Fruit fly (Drosophila melanogaster) whole organism, embryonic: Measurements from ENCODE around the gene Vps53.
A peak's percentile ranks its signal among the peaks of the same experiment; 100 is the strongest.

Experiments
- C15 ChIP-seq: fragments of 200-800 bp; sonication (Bioruptor generic); IDR thresholded peaks from 3 replicates; pipeline ENCODE4 v1.3.6; 2022; ENCODE audit warnings: missing biosample characterization, missing genetic modification characterization
- CG10274 ChIP-seq: fragments of 200-800 bp; sonication (Bioruptor generic); optimal IDR thresholded peaks from 3 replicates; lab custom pipeline; 2017; ENCODE audit warnings: missing biosample characterization, mild to moderate bottlenecking, missing genetic modification characterization
- CG10543 ChIP-seq: fragments of 200-800 bp; sonication (Bioruptor generic); optimal IDR thresholded peaks from 3 replicates; lab custom pipeline; 2017; ENCODE audit warnings: missing biosample characterization, mild to moderate bottlenecking, missing genetic modification characterization, moderate library complexity
- CG11398 ChIP-seq: fragments of 200-800 bp; sonication (Bioruptor generic); optimal IDR thresholded peaks from 2 replicates; lab custom pipeline; 2016; ENCODE audit warnings: missing biosample characterization, missing genetic modification characterization
- CG11695 ChIP-seq: fragments of 200-800 bp; sonication (Bioruptor generic); IDR thresholded peaks from 3 replicates; pipeline ENCODE4 v1.3.6; 2022; ENCODE audit warnings: missing biosample characterization, missing genetic modification characterization
- CG1233 ChIP-seq: fragments of 200-800 bp; sonication (Bioruptor generic); optimal IDR thresholded peaks from 4 replicates; lab custom pipeline; 2018; ENCODE audit warnings: missing biosample characterization, mild to moderate bottlenecking, missing genetic modification characterization
- CG18476 ChIP-seq: fragments of 200-800 bp; sonication (Bioruptor generic); optimal IDR thresholded peaks from 2 replicates; lab custom pipeline; 2016; ENCODE audit warnings: missing biosample characterization, mild to moderate bottlenecking, missing genetic modification characterization
- CG2678 ChIP-seq: fragments of 200-800 bp; sonication (Bioruptor generic); optimal IDR thresholded peaks from 3 replicates; lab custom pipeline; 2019; ENCODE audit warnings: missing biosample characterization, mild to moderate bottlenecking, missing genetic modification characterization, moderate library complexity
- CG2875 ChIP-seq: fragments of 200-800 bp; sonication (Bioruptor generic); optimal IDR thresholded peaks from 2 replicates; lab custom pipeline; 2017; ENCODE audit warnings: missing biosample characterization, mild to moderate bottlenecking, missing genetic modification characterization, missing genetic modification reagents
- CG3163 ChIP-seq: fragments of 200-800 bp; sonication (Bioruptor generic); optimal IDR thresholded peaks from 3 replicates; lab custom pipeline; 2016; ENCODE audit warnings: missing biosample characterization, missing genetic modification characterization
- CG32532 ChIP-seq: fragments of 200-800 bp; sonication (Bioruptor generic); IDR thresholded peaks from 2 replicates; pipeline ENCODE4 v1.3.6; 2022; ENCODE audit warnings: missing biosample characterization, missing genetic modification characterization
- CG4360 ChIP-seq: fragments of 200-800 bp; sonication (Bioruptor generic); IDR thresholded peaks from 2 replicates; pipeline ENCODE4 v1.3.6; 2022; ENCODE audit warnings: missing biosample characterization, missing genetic modification characterization
- CG4820 ChIP-seq: fragments of 200-800 bp; sonication (Bioruptor generic); optimal IDR thresholded peaks from 3 replicates; lab custom pipeline; 2016; ENCODE audit warnings: missing biosample characterization, missing genetic modification characterization
- CG8089 ChIP-seq: fragments of 200-800 bp; sonication (Bioruptor generic); optimal IDR thresholded peaks from 3 replicates; lab custom pipeline; 2016; ENCODE audit warnings: missing biosample characterization, missing genetic modification characterization
- CG8290 ChIP-seq, 3 experiments: fragments of 200-800 bp; sonication (Bioruptor generic); optimal IDR thresholded peaks; 2 replicates each; lab custom pipeline; 2016 to 2019; ENCODE audit warnings: missing biosample characterization in 3 of 3, missing genetic modification characterization in 3 of 3, mild to moderate bottlenecking in 2 of 3, moderate library complexity in 1 of 3
- CHES-1-like ChIP-seq: fragments of 200-800 bp; sonication (Bioruptor generic); optimal IDR thresholded peaks from 2 replicates; lab custom pipeline; 2016; ENCODE audit warnings: missing biosample characterization, missing genetic modification characterization
- D ChIP-seq, 2 experiments: fragments of 200-800 bp in 1 of 2; fragments of >200 bp in 1 of 2; sonication (Bioruptor generic) in 1 of 2; optimal IDR thresholded peaks; 2 replicates in 1 of 2; 3 replicates in 1 of 2; lab custom pipeline; 2017; ENCODE audit warnings: mild to moderate bottlenecking in 1 of 2, missing biosample characterization in 1 of 2, missing genetic modification characterization in 1 of 2, missing genetic modification reagents in 1 of 2
- Dek ChIP-seq: fragments of 200-800 bp; sonication (Bioruptor generic); optimal IDR thresholded peaks from 3 replicates; lab custom pipeline; 2019; ENCODE audit warnings: missing biosample characterization, mild to moderate bottlenecking, missing genetic modification characterization, moderate library complexity
- Dll ChIP-seq: fragments of 200-800 bp; sonication (Bioruptor generic); IDR thresholded peaks from 4 replicates; pipeline ENCODE4 v1.3.6; 2022; ENCODE audit warnings: missing biosample characterization, missing genetic modification characterization; ENCODE audit not compliant: partially characterized antibody
- Eip74EF ChIP-seq, 2 experiments: fragments of 200-800 bp in 1 of 2; fragments of >200 bp in 1 of 2; sonication (Bioruptor generic) in 1 of 2; optimal IDR thresholded peaks; 2 replicates each; lab custom pipeline; 2017 to 2019; ENCODE audit warnings: missing biosample characterization in 2 of 2, missing genetic modification characterization in 2 of 2, mild to moderate bottlenecking in 1 of 2, moderate library complexity in 1 of 2
- Gug ChIP-seq: fragments of 200-800 bp; sonication (Bioruptor generic); IDR thresholded peaks from 4 replicates; pipeline ENCODE4 v1.3.6; 2022; ENCODE audit warnings: missing biosample characterization, missing genetic modification characterization
- Lhr ChIP-seq: fragments of 200-800 bp; sonication (Bioruptor generic); optimal IDR thresholded peaks from 3 replicates; lab custom pipeline; 2017; ENCODE audit warnings: mild to moderate bottlenecking, missing biosample characterization, missing genetic modification reagents, missing genetic modification characterization
- Lim3 ChIP-seq: fragments of 200-800 bp; sonication (Bioruptor generic); IDR thresholded peaks from 2 replicates; pipeline ENCODE4 v1.3.6; 2022; ENCODE audit warnings: missing biosample characterization, missing genetic modification characterization
- MESR4 ChIP-seq: fragments of 200-800 bp; sonication (Bioruptor generic); optimal IDR thresholded peaks from 2 replicates; lab custom pipeline; 2018; ENCODE audit warnings: missing biosample characterization, mild to moderate bottlenecking, missing genetic modification characterization, moderate library complexity
- MTF-1 ChIP-seq: fragments of 200-800 bp; sonication (Bioruptor generic); optimal IDR thresholded peaks from 2 replicates; lab custom pipeline; 2018; ENCODE audit warnings: missing biosample characterization, mild to moderate bottlenecking, missing genetic modification characterization, borderline replicate concordance
- Mrtf ChIP-seq: fragments of 200-800 bp; sonication (Bioruptor generic); IDR thresholded peaks from 3 replicates; pipeline ENCODE4 v1.3.6; 2022; ENCODE audit warnings: missing biosample characterization, missing genetic modification characterization
- Ptx1 ChIP-seq: fragments of 200-800 bp; sonication (Bioruptor generic); IDR thresholded peaks from 2 replicates; pipeline ENCODE4 v1.3.6; 2022; ENCODE audit warnings: missing biosample characterization, missing genetic modification characterization
- Spps ChIP-seq: fragments of 200-800 bp; sonication (Bioruptor generic); optimal IDR thresholded peaks from 2 replicates; lab custom pipeline; 2018; ENCODE audit warnings: missing biosample characterization, mild to moderate bottlenecking, missing genetic modification characterization
- Ssrp ChIP-seq: fragments of 200-800 bp; sonication (Bioruptor generic); optimal IDR thresholded peaks from 2 replicates; lab custom pipeline; 2018; ENCODE audit warnings: missing biosample characterization, mild to moderate bottlenecking, missing genetic modification characterization, moderate library complexity
- btn ChIP-seq: fragments of 200-800 bp; sonication (Bioruptor generic); optimal IDR thresholded peaks from 2 replicates; lab custom pipeline; 2016; ENCODE audit warnings: missing biosample characterization, missing genetic modification characterization
- dysf ChIP-seq: fragments of 200-800 bp; sonication (Bioruptor generic); IDR thresholded peaks from 3 replicates; pipeline ENCODE4 v1.3.6; 2022; ENCODE audit warnings: missing biosample characterization, missing genetic modification characterization
- ems ChIP-seq: fragments of 200-800 bp; sonication (Bioruptor generic); optimal IDR thresholded peaks from 3 replicates; lab custom pipeline; 2016; ENCODE audit warnings: missing biosample characterization, missing genetic modification characterization
- exex ChIP-seq: fragments of 200-800 bp; sonication (Bioruptor generic); optimal IDR thresholded peaks from 4 replicates; lab custom pipeline; 2018; ENCODE audit warnings: missing biosample characterization, mild to moderate bottlenecking, missing genetic modification characterization, moderate library complexity
- fd102C ChIP-seq: fragments of 200-800 bp; sonication (Bioruptor generic); optimal IDR thresholded peaks from 2 replicates; lab custom pipeline; 2018; ENCODE audit warnings: missing biosample characterization, mild to moderate bottlenecking, missing genetic modification characterization, moderate library complexity
- fru ChIP-seq: fragments of >200 bp; optimal IDR thresholded peaks from 2 replicates; lab custom pipeline; 2017
- gsb ChIP-seq: fragments of 200-800 bp; sonication (Bioruptor generic); IDR thresholded peaks from 2 replicates; pipeline ENCODE4 v1.3.6; 2022; ENCODE audit warnings: missing biosample characterization, missing genetic modification characterization
- knrl ChIP-seq: fragments of 200-800 bp; sonication (Bioruptor generic); IDR thresholded peaks from 3 replicates; pipeline ENCODE4 v1.3.6; 2022; ENCODE audit warnings: missing biosample characterization, missing genetic modification characterization; ENCODE audit not compliant: partially characterized antibody
- lola ChIP-seq, 3 experiments: fragments of >200 bp in 2 of 3; fragments of 200-800 bp in 1 of 3; sonication (Bioruptor generic) in 1 of 3; optimal IDR thresholded peaks; 2 replicates each; lab custom pipeline; 2017 to 2019; ENCODE audit warnings: missing biosample characterization in 3 of 3, missing genetic modification characterization in 3 of 3, mild to moderate bottlenecking in 1 of 3, moderate library complexity in 1 of 3
- mam ChIP-seq: fragments of 200-800 bp; sonication (Bioruptor generic); optimal IDR thresholded peaks from 3 replicates; lab custom pipeline; 2016; ENCODE audit warnings: missing biosample characterization, missing genetic modification characterization
- mirr ChIP-seq: fragments of 200-800 bp; sonication (Bioruptor generic); optimal IDR thresholded peaks from 3 replicates; lab custom pipeline; 2018; ENCODE audit warnings: missing biosample characterization, mild to moderate bottlenecking, missing genetic modification characterization
- odd ChIP-seq: fragments of 200-800 bp; sonication (Bioruptor generic); optimal IDR thresholded peaks from 2 replicates; lab custom pipeline; 2017; ENCODE audit warnings: missing biosample characterization, mild to moderate bottlenecking, missing genetic modification characterization
- phol ChIP-seq: fragments of 200-800 bp; sonication (Bioruptor generic); optimal IDR thresholded peaks from 3 replicates; lab custom pipeline; 2018; ENCODE audit warnings: missing biosample characterization, mild to moderate bottlenecking, missing genetic modification characterization, moderate library complexity
- ssp ChIP-seq: fragments of 200-800 bp; sonication (Bioruptor generic); IDR thresholded peaks from 2 replicates; pipeline ENCODE4 v1.3.6; 2022; ENCODE audit warnings: missing biosample characterization, missing genetic modification characterization
- sug ChIP-seq: fragments of 200-800 bp; optimal IDR thresholded peaks from 2 replicates; lab custom pipeline; 2019; ENCODE audit warnings: missing biosample characterization, mild to moderate bottlenecking, missing genetic modification characterization, moderate library complexity
- unc-4 ChIP-seq: fragments of 200-800 bp; sonication (Bioruptor generic); IDR thresholded peaks from 2 replicates; pipeline ENCODE4 v1.3.6; 2022; ENCODE audit warnings: missing biosample characterization, missing genetic modification characterization; ENCODE audit not compliant: partially characterized antibody
- vfl ChIP-seq: fragments of 200-800 bp; sonication (Bioruptor generic); optimal IDR thresholded peaks from 2 replicates; lab custom pipeline; 2016; ENCODE audit warnings: missing biosample characterization, missing genetic modification characterization
- vnd ChIP-seq: fragments of 200-800 bp; sonication (Bioruptor generic); IDR thresholded peaks from 3 replicates; pipeline ENCODE4 v1.3.6; 2022; ENCODE audit warnings: missing biosample characterization, missing genetic modification characterization; ENCODE audit not compliant: partially characterized antibody
- yki ChIP-seq: fragments of >200 bp; optimal IDR thresholded peaks from 3 replicates; lab custom pipeline; 2018
- zfh2 ChIP-seq: fragments of 200-800 bp; sonication (Bioruptor generic); optimal IDR thresholded peaks from 2 replicates; lab custom pipeline; 2016; ENCODE audit warnings: missing biosample characterization, missing genetic modification characterization

The Vps53 gene

DNA sequence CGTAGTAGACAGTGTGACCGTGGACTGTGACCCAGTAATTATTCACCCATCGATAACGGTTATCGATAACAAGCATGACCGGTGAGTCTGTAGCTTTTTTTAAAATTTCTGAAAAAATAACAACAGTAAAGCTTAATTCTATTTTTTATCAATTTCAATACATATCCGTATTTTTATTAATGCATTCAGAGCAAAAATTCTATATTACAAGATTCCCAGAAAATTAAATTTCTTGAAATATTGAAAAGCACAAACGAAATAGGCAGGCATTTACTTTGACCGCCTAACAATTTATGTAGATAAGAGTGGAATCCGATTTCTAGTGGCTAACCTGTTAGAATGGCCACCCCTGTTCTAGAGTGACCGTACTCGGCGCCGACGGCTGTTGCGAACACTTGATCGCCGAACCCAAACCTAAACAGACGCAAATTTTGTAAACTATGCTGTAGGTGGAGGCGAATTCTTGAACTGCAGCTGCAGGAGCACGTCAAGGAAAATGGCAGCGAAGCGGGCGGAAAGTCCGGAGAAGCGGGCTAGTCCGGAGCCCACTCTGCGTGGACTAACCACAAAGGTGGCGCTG is 8.1 kb upstream of the Vps53 start, which contains the start of gene CG3652 (continued):
- no peak for TF ChIP-seq ems (GFP tag; lab: Kevin White, UChicago)
- no peak for TF ChIP-seq CG11398 (GFP tag; lab: Kevin White, UChicago)
- TF ChIP-seq Eip74EF (GFP tag; optimal IDR thresholded peaks at IDR 0.05; lab: Kevin White, UChicago): no peak
- peak; percentile 9 for TF ChIP-seq vfl (GFP tag; lab: Kevin White, UChicago)
- peak in 1 of 3 experiments; percentile 29 for TF ChIP-seq lola (GFP tag; optimal IDR thresholded peaks at IDR 0.05; lab: Kevin White, UChicago)
- TF ChIP-seq CG4820 (GFP tag; lab: Kevin White, UChicago): no peak
- TF ChIP-seq CG32532: 0 out of 2 replicates have a peak, but pooled peaks have one; percentile 13
- TF ChIP-seq Lhr: peak; percentile 21
- no peak for TF ChIP-seq Mrtf (GFP tag; lab: Robert Waterston, UW)
- no peak for TF ChIP-seq CG8089
- TF ChIP-seq CG18476 (GFP tag; lab: Kevin White, UChicago): no peak
- TF ChIP-seq vnd (GFP tag; lab: Robert Waterston, UW): no peak
- TF ChIP-seq CHES-1-like (GFP tag; lab: Kevin White, UChicago): peak; percentile 15
- TF ChIP-seq btn: no peak
- no peak for TF ChIP-seq mirr (GFP tag; lab: Kevin White, UChicago)
- TF ChIP-seq unc-4 (GFP tag; lab: Robert Waterston, UW): peak; percentile 46; the same call in 1 of the 2 replicates
- no peak for TF ChIP-seq gsb (GFP tag; lab: Robert Waterston, UW)
- TF ChIP-seq CG11695: no peak
- no peak for TF ChIP-seq fru (lab: Kevin White, UChicago)
- TF ChIP-seq phol (tag; lab: Kevin White, UChicago): peak; percentile 64
- TF ChIP-seq CG2875 (GFP tag; lab: Kevin White, UChicago): no peak
- TF ChIP-seq CG10274 (GFP tag; lab: Kevin White, UChicago): no peak
- no peak for TF ChIP-seq CG8290 (GFP tag; optimal IDR thresholded peaks at IDR 0.05; lab: Kevin White, UChicago)
- TF ChIP-seq CG8290 (tag; optimal IDR thresholded peaks at IDR 0.05; lab: Kevin White, UChicago): no peak
- TF ChIP-seq Gug (GFP tag; lab: Robert Waterston, UW): peak; percentile 12; the same call in 1 of the 4 replicates
- no peak for TF ChIP-seq Lim3 (GFP tag; lab: Robert Waterston, UW)
- no peak for TF ChIP-seq CG1233 (GFP tag; lab: Kevin White, UChicago)
- no peak for TF ChIP-seq C15 (GFP tag; lab: Robert Waterston, UW)
- TF ChIP-seq knrl (GFP tag; lab: Robert Waterston, UW): peak; percentile 47; the same call in 2 of the 3 replicates
- no peak for TF ChIP-seq fd102C (GFP tag; lab: Kevin White, UChicago)
- peak; percentile 62; the same call in 3 of the 4 replicates for TF ChIP-seq Dll (GFP tag; lab: Robert Waterston, UW)
- peak; percentile 53 for TF ChIP-seq zfh2
- no peak for TF ChIP-seq Dek
- no peak for TF ChIP-seq sug (tag; lab: Kevin White, UChicago)
- TF ChIP-seq MTF-1 (GFP tag; lab: Kevin White, UChicago): no peak
- no peak for TF ChIP-seq CG3163 (GFP tag; lab: Kevin White, UChicago)
- no peak for TF ChIP-seq CG4360 (GFP tag; lab: Robert Waterston, UW)
- TF ChIP-seq Ssrp (tag; lab: Kevin White, UChicago): peak; percentile 11
- TF ChIP-seq exex: no peak
- peak; percentile 36 for TF ChIP-seq mam (GFP tag; lab: Kevin White, UChicago)
- no peak for TF ChIP-seq dysf (GFP tag; lab: Robert Waterston, UW)
- peak; percentile 54 for TF ChIP-seq MESR4
- peak; percentile 18; the same call in 1 of the 2 replicates for TF ChIP-seq Ptx1 (GFP tag; lab: Robert Waterston, UW)
- no peak for TF ChIP-seq ssp (GFP tag; lab: Robert Waterston, UW)
- no peak for TF ChIP-seq yki (lab: Kevin White, UChicago)
- no peak for TF ChIP-seq CG10543 (GFP tag; lab: Kevin White, UChicago)
- no peak for TF ChIP-seq odd (GFP tag; lab: Kevin White, UChicago)
- TF ChIP-seq CG2678 (tag; lab: Kevin White, UChicago): no peak
- no peak for TF ChIP-seq Spps (tag; lab: Kevin White, UChicago)
- no peak for TF ChIP-seq D (optimal IDR thresholded peaks at IDR 0.05; lab: Kevin White, UChicago)
- no peak for TF ChIP-seq D (GFP tag; optimal IDR thresholded peaks at IDR 0.05; lab: Kevin White, UChicago)
